Fruit fly (Drosophila melanogaster): ENCODE data around the gene CG31709.
A peak's percentile ranks its signal among the peaks of the same experiment; 100 is the strongest.

CG31709 gene

DNA sequence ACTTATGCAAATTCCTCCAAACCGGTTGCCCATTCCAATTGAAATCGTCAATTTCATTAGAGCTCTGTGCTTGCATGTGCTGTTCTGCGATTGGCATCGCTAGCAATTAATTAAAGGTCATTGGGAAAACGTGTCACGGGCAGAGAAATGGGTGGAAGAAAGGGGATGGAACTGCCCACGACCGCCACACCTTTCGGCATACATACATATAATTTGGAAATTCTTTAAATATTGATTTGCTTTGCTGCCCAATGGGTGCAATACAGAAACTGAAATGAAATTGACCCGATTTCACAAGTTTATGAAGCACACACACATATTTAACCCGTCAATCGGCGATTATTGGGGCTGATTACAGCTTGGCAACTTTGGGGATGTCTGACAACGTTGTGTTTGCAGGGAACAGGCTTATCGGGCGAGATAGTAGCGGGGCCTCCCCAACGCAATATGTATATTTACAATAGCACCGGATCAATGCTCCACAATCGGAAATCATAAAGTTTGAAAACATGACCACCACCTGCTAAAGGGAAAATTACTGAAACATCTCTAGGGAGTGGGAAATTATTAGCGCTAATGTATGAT, 35.3 kb upstream of the CG31709 start:
- TF ChIP-seq N (GFP tag; optimal IDR thresholded peaks at IDR 0.05) (no peak), pan (optimal IDR thresholded peaks at IDR 0.05) (no peak), Hr78 (GFP tag; optimal IDR thresholded peaks at IDR 0.05) (no peak), Rel (GFP tag; optimal IDR thresholded peaks at IDR 0.05) (no peak), Rel (tag; optimal IDR thresholded peaks at IDR 0.05) (peak; percentile 99), foxo (GFP tag; optimal IDR thresholded peaks at IDR 0.05) (no peak), lola (GFP tag; optimal IDR thresholded peaks at IDR 0.05) (no peak), jim (GFP tag; optimal IDR thresholded peaks at IDR 0.05) (no peak), dmrt93B (GFP tag; optimal IDR thresholded peaks at IDR 0.05) (no peak)

DNA sequence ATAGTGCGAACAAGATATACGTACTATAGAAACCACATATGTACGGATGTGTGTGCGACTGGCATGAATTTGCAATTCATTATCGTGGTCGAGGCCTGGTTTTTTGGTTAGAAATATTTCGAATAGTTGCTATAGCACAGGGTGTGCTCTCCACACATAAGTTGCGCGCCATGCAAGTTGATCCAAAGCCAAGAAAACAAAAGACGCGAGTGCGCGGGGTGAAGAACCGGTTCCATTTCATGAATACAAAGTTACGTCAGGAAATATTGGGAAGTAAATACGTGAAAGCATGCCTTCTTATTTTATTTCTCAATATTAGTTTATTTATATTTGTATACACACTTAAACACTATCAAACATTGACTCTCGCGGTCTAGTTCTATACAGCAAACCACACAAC, 34.5 kb upstream of the CG31709 start:
- TF ChIP-seq GATAd (GFP tag; optimal IDR thresholded peaks at IDR 0.05) (no peak), Mio (GFP tag; optimal IDR thresholded peaks at IDR 0.05) (no peak), psq (GFP tag; optimal IDR thresholded peaks at IDR 0.05) (no peak), dmrt93B (GFP tag; optimal IDR thresholded peaks at IDR 0.05) (no peak), HLH106 (tag; optimal IDR thresholded peaks at IDR 0.05) (no peak), dsf (GFP tag; optimal IDR thresholded peaks at IDR 0.05; ENCODE audit: borderline replicate concordance) (no peak), tai (GFP tag; optimal IDR thresholded peaks at IDR 0.05) (no peak), sv (GFP tag; optimal IDR thresholded peaks at IDR 0.05) (no peak), usp (GFP tag; optimal IDR thresholded peaks at IDR 0.05) (no peak), CG9705 (GFP tag; optimal IDR thresholded peaks at IDR 0.05) (no peak), dl (GFP tag; optimal IDR thresholded peaks at IDR 0.05; ENCODE audit: insufficient read depth in 1 of 2, partially characterized antibody in 2 of 2) (no peak), lola (GFP tag; optimal IDR thresholded peaks at IDR 0.05) (no peak), pan (optimal IDR thresholded peaks at IDR 0.05) (no peak), fru (GFP tag; optimal IDR thresholded peaks at IDR 0.05) (no peak), N (GFP tag; optimal IDR thresholded peaks at IDR 0.05) (no peak), foxo (GFP tag; optimal IDR thresholded peaks at IDR 0.05) (no peak), Sp1 (GFP tag; optimal IDR thresholded peaks at IDR 0.05) (no peak), jim (GFP tag; optimal IDR thresholded peaks at IDR 0.05) (no peak), CG32264 (GFP tag; optimal IDR thresholded peaks at IDR 0.05) (no peak)

- TF ChIP-seq usp (GFP tag; optimal IDR thresholded peaks at IDR 0.05) (no peak), HLH106 (tag; optimal IDR thresholded peaks at IDR 0.05) (no peak), dl (GFP tag; optimal IDR thresholded peaks at IDR 0.05; ENCODE audit: insufficient read depth in 1 of 2, partially characterized antibody in 2 of 2) (peak; percentile 58 to 76), Hr83 (GFP tag; optimal IDR thresholded peaks at IDR 0.05; ENCODE audit: poor library complexity, severe bottlenecking) (peak; percentile 64), Hnf4 (GFP tag; optimal IDR thresholded peaks at IDR 0.05) (no peak), jim (GFP tag; optimal IDR thresholded peaks at IDR 0.05) (no peak), dmrt93B (GFP tag; optimal IDR thresholded peaks at IDR 0.05) (no peak), fru (GFP tag; optimal IDR thresholded peaks at IDR 0.05) (peak; percentile 35), Jra (GFP tag; optimal IDR thresholded peaks at IDR 0.05) (peak; percentile 66), Mio (GFP tag; optimal IDR thresholded peaks at IDR 0.05) (no peak), brk (GFP tag; optimal IDR thresholded peaks at IDR 0.05) (no peak), psq (GFP tag; optimal IDR thresholded peaks at IDR 0.05) (peak; percentile 1), Rel (GFP tag; optimal IDR thresholded peaks at IDR 0.05) (no peak), Rel (tag; optimal IDR thresholded peaks at IDR 0.05) (peak; percentile 59), CG32264 (GFP tag; optimal IDR thresholded peaks at IDR 0.05) (no peak), N (GFP tag; optimal IDR thresholded peaks at IDR 0.05) (no peak), sv (GFP tag; optimal IDR thresholded peaks at IDR 0.05) (no peak), rgr (GFP tag; optimal IDR thresholded peaks at IDR 0.05) (peak; percentile 47), Abd-B (GFP tag; optimal IDR thresholded peaks at IDR 0.05) (no peak), Dfd (GFP tag; optimal IDR thresholded peaks at IDR 0.05) (no peak), lola (GFP tag; optimal IDR thresholded peaks at IDR 0.05) (no peak), CG9705 (GFP tag; optimal IDR thresholded peaks at IDR 0.05) (no peak), h (GFP tag; optimal IDR thresholded peaks at IDR 0.05) (peak; percentile 47), ey (GFP tag; optimal IDR thresholded peaks at IDR 0.05) (no peak), tai (GFP tag; optimal IDR thresholded peaks at IDR 0.05) (no peak), Vsx2 (GFP tag; optimal IDR thresholded peaks at IDR 0.05; ENCODE audit: partially characterized antibody) (peak; percentile 84), CrebA (GFP tag; optimal IDR thresholded peaks at IDR 0.05; ENCODE audit: borderline replicate concordance) (no peak), GATAd (GFP tag; optimal IDR thresholded peaks at IDR 0.05) (no peak), dsf (GFP tag; optimal IDR thresholded peaks at IDR 0.05; ENCODE audit: borderline replicate concordance) (no peak), Sp1 (GFP tag; optimal IDR thresholded peaks at IDR 0.05) (peak; percentile 33), Myc (optimal IDR thresholded peaks at IDR 0.05) (peak; percentile 85), foxo (GFP tag; optimal IDR thresholded peaks at IDR 0.05) (peak in 1 of 2 experiments; percentile 41), Hr78 (GFP tag; optimal IDR thresholded peaks at IDR 0.05) (no peak), pan (optimal IDR thresholded peaks at IDR 0.05) (no peak), woc (GFP tag; optimal IDR thresholded peaks at IDR 0.05) (no peak), sage (GFP tag; optimal IDR thresholded peaks at IDR 0.05) (no peak), br (GFP tag; optimal IDR thresholded peaks at IDR 0.05) (peak; percentile 2), OdsH (GFP tag; optimal IDR thresholded peaks at IDR 0.05) (peak; percentile 42), Dif (GFP tag; optimal IDR thresholded peaks at IDR 0.05; ENCODE audit: partially characterized antibody) (peak; percentile 81)
These were observed 33.7 kb upstream of the CG31709 start, which contains the start of gene Trx2 for dm6 chr2L:9613006-9613690. Trx2 (plus strand) TSS chr2L:9613166.

Data from whole organism, wandering third instar larva.